Fruit fly (Drosophila melanogaster) S2 (cell line): ENCODE measurements around the gene CG46026.

Source experiments
- CG8478 ChIP-seq: fragments of >200 bp; optimal IDR thresholded peaks from 2 replicates; lab custom pipeline; 2018
- CTCF ChIP-seq, 2 experiments: fragments of >200 bp; optimal IDR thresholded peaks; 2 replicates each; lab custom pipeline; 2018

The CG46026 gene

DNA sequence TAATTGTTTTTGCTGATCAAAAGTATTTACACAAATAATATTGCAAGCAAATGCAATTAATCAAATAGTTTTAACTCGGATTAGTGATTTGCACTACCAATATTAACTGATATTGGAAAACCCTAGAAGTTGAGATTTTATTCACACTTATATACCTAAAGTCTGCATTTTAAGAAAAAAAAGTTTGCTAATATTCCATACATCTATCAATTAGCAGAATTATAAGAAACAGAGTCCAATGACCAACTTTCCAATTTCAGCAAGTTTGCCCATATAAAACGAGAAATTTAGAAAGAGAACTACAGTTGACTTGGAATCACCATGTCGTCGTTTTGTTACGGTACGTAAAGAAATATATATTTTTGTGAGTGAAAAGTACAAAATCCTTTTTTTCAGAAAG lies at the start of gene CG46026:
Gene CG46026, plus strand, starts transcription at position 301 of the 400 bp plus-strand sequence.
- TF ChIP-seq CG8478 (lab: Kevin White, UChicago) (no peak), CTCF (optimal IDR thresholded peaks at IDR 0.05; lab: Kevin White, UChicago) (no peak)

DNA sequence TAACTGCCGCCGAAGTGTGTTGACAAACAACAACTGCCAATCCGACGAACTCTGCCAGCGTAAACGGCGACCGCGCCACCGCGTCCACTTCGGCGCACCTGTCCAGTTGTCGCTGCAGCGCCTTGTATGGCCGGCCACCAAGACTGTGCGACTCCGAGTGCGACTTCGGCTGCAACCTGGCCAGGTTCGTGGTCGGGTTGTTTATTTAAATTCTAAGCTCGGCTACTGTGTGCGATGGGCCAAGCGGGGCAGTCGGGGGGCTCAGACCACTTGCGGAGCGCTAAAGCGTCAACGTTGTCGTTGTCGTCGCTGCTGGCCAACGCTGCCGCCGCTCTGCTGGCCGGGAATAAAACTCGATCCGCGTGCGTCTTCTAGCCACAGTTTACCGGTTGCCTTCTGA lies 46.8 kb upstream of the CG46026 start, which contains the start of gene Osi9:
Gene Osi9, plus strand, starts transcription at position 375 of the 400 bp plus-strand sequence.
- TF ChIP-seq CTCF (optimal IDR thresholded peaks at IDR 0.05; lab: Kevin White, UChicago), result no peak
- no peak for TF ChIP-seq CG8478 (lab: Kevin White, UChicago)

DNA sequence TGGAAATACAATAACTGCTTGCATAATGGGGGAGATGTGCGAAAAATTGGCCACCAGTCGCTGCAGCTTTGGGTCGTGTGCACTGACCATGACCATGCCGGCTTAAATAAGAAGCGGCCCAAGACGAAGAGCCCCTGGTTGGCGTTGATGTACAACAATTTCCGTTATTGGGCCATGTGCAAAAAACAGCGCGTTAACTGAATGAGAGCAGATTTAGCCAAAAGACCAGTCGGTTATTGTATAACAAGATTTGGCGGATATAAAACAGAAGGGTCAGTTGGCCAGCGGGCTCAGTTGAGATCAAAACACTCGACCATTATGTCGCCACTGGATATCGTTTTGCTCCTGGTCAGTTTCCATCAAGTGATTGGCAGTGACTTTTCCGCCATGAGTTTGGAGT lies 43.0 kb upstream of the CG46026 start, which contains the start of gene Osi10a:
Gene Osi10a, plus strand, starts transcription at position 301 of the 400 bp plus-strand sequence.
- TF ChIP-seq CTCF (optimal IDR thresholded peaks at IDR 0.05; lab: Kevin White, UChicago) (no peak), CG8478 (lab: Kevin White, UChicago) (no peak)

DNA sequence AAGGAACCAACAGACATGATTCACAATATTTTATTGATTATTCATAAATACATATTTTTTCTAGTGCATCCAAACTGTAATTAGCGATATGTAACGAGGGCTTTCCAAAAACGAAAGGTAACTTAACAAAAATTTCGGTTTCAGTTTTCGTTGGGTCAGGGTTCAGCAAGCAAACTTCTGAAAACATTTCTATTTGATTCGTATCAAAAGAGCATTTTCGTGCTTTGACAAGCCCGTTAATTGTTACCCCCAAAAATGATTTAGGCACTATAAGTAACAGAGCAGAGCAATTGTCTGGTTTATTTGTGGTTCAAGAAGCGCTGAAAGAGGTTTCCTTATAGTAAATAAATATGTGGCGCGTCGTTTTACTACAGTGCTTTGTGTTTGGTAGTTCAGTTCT lies 40.8 kb upstream of the CG46026 start, which contains the start of gene Osi10b:
Gene Osi10b, plus strand, starts transcription at position 301 of the 400 bp plus-strand sequence.
- TF ChIP-seq CG8478 (lab: Kevin White, UChicago) (no peak), CTCF (optimal IDR thresholded peaks at IDR 0.05; lab: Kevin White, UChicago) (no peak)

- TF ChIP-seq CG8478 (lab: Kevin White, UChicago) (no peak), CTCF (optimal IDR thresholded peaks at IDR 0.05; lab: Kevin White, UChicago) (no peak)
Observed at dm6 chr3R:6268657-6269056, 38.0 kb upstream of the CG46026 start, which contains the start of gene Osi11. TSS of gene Osi11 (minus strand) at chr3R:6268757.

dm6 chr3R:6269986-6270385 lies 36.7 kb upstream of the CG46026 start:
- TF ChIP-seq CTCF (optimal IDR thresholded peaks at IDR 0.05; lab: Kevin White, UChicago) (no peak), CG8478 (lab: Kevin White, UChicago) (no peak)

- TF ChIP-seq CTCF (optimal IDR thresholded peaks at IDR 0.05; lab: Kevin White, UChicago), result no peak
- no peak for TF ChIP-seq CG8478 (lab: Kevin White, UChicago)
Observed at dm6 chr3R:6278231-6278630, 28.5 kb upstream of the CG46026 start, which contains the start of gene Osi12. TSS of gene Osi12 (plus strand) at chr3R:6278531.

DNA sequence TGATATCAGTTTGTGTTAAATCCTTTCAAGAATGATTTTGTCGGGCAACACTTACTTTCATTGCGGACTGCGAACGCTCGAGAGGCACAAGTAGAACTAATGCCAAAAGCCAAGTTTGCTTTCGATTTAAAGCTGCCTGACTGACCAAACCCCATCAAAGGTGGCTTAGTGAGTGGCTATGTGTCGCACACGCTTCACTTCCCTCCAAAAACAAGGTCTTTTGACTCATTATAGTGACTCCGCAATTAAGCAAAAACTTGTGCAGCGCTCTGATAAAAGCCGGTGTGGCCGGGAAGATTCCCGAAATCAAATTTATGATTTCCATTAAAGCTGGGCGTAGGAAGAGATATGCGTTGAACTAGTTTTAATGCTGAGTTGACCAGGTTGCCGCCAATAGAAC lies 21.6 kb upstream of the CG46026 start, which contains the start of gene CG15597:
Gene CG15597, minus strand, starts transcription at position 101 of the 400 bp plus-strand sequence.
- TF ChIP-seq CG8478 (lab: Kevin White, UChicago), result no peak
- TF ChIP-seq CTCF (optimal IDR thresholded peaks at IDR 0.05; lab: Kevin White, UChicago), result no peak

- TF ChIP-seq CG8478 (lab: Kevin White, UChicago), result no peak
- TF ChIP-seq CTCF (optimal IDR thresholded peaks at IDR 0.05; lab: Kevin White, UChicago), result no peak
Observed at dm6 chr3R:6287433-6287832, 19.3 kb upstream of the CG46026 start, which contains the start of gene CG15594. TSS of gene CG15594 (plus strand) at chr3R:6287733.

DNA sequence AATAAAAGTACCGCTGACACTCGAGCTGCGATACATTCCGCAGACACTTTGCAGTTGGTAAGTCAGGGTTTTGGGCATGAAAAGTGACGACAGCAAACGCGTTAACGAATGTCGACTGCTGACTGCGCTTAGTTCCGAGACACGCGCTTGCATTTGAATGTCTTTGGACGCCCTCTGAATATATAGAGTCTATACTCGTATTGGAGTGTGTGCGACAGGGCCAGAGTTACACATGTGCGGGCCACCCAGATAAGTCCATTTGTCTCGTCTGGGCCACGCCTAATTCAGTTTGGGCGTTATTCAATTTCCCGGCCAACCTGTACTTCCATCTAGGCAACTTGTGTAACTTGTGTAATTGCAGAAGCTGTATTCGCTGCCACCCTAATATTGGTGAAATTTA lies 16.4 kb upstream of the CG46026 start:
- TF ChIP-seq CTCF (optimal IDR thresholded peaks at IDR 0.05; lab: Kevin White, UChicago) (no peak), CG8478 (lab: Kevin White, UChicago) (no peak)

dm6 chr3R:6291437-6291836 lies 15.2 kb upstream of the CG46026 start, which contains the start of gene Osi13:
TSS of gene Osi13 (plus strand) at chr3R:6291737.
- TF ChIP-seq CG8478 (lab: Kevin White, UChicago), result no peak
- TF ChIP-seq CTCF (optimal IDR thresholded peaks at IDR 0.05; lab: Kevin White, UChicago), result no peak

dm6 chr3R:6294046-6294445 lies 12.6 kb upstream of the CG46026 start:
- TF ChIP-seq CTCF (optimal IDR thresholded peaks at IDR 0.05; lab: Kevin White, UChicago) (no peak), CG8478 (lab: Kevin White, UChicago) (no peak)

dm6 chr3R:6297164-6297563 lies 9.5 kb upstream of the CG46026 start:
- TF ChIP-seq CG8478 (lab: Kevin White, UChicago) (no peak), CTCF (optimal IDR thresholded peaks at IDR 0.05; lab: Kevin White, UChicago) (no peak)

DNA sequence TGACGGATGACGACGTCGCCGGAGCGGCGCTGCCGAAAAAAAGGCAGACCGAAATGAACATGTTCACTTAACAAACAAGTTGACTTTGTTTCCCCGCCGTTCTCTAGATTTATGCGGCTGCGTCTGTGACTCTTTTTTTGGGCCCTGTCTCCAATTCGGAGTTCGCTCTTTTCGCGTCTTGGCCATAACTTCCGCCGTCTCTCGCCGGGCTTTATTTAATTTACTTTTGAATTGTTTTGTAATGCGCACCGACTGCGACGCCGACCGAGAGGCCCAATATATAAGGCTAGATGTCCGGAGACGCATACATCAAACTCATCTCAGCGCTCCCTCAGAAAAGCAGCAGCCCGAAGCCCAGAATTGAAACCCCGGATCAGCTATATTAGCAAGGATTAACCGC lies 7.9 kb upstream of the CG46026 start, which contains the start of gene Osi14:
Gene Osi14, plus strand, starts transcription at position 301 of the 400 bp plus-strand sequence.
- no peak for TF ChIP-seq CG8478 (lab: Kevin White, UChicago)
- TF ChIP-seq CTCF (optimal IDR thresholded peaks at IDR 0.05; lab: Kevin White, UChicago), result no peak

- no peak for TF ChIP-seq CG8478 (lab: Kevin White, UChicago)
- TF ChIP-seq CTCF (optimal IDR thresholded peaks at IDR 0.05; lab: Kevin White, UChicago), result no peak
Observed at dm6 chr3R:6301257-6301839, 5.3 kb upstream of the CG46026 start, which contains the start of gene Osi15. TSS of gene Osi15 (plus strand) at chr3R:6301804.
